Fruit fly (Drosophila melanogaster) whole organism, embryonic: ENCODE results near the gene anchor.

Source experiments
- ATbp ChIP-seq: fragments of 200-800 bp; sonication (Bioruptor generic); optimal IDR thresholded peaks from 2 replicates; lab custom pipeline; 2017; ENCODE audit warnings: missing biosample characterization, mild to moderate bottlenecking, missing genetic modification characterization, missing genetic modification reagents
- B-H2 ChIP-seq: fragments of 200-800 bp; sonication (Bioruptor generic); optimal IDR thresholded peaks from 2 replicates; lab custom pipeline; 2018; ENCODE audit warnings: missing biosample characterization, mild to moderate bottlenecking, missing genetic modification characterization
- CG1024 ChIP-seq: fragments of 200-800 bp; sonication (Bioruptor generic); IDR thresholded peaks from 2 replicates; pipeline ENCODE4 v1.3.6; 2022; ENCODE audit warnings: missing biosample characterization, missing genetic modification characterization
- CG10366 ChIP-seq: fragments of 200-800 bp; sonication (Bioruptor generic); IDR thresholded peaks from 2 replicates; pipeline ENCODE4 v1.3.6; 2022; ENCODE audit warnings: missing biosample characterization, missing genetic modification characterization
- CG14441 ChIP-seq: fragments of 200-800 bp; sonication (Bioruptor generic); IDR thresholded peaks from 2 replicates; pipeline ENCODE4 v1.3.6; 2022; ENCODE audit warnings: missing biosample characterization, missing genetic modification characterization
- CG15011 ChIP-seq: fragments of 200-800 bp; sonication (Bioruptor generic); optimal IDR thresholded peaks from 3 replicates; lab custom pipeline; 2018; ENCODE audit warnings: missing biosample characterization, mild to moderate bottlenecking, missing genetic modification characterization
- CG1603 ChIP-seq: fragments of 200-800 bp; sonication (Bioruptor generic); optimal IDR thresholded peaks from 2 replicates; lab custom pipeline; 2019; ENCODE audit warnings: missing biosample characterization, mild to moderate bottlenecking, missing genetic modification characterization, moderate library complexity
- CG17186 ChIP-seq: fragments of 200-800 bp; sonication (Bioruptor generic); optimal IDR thresholded peaks from 3 replicates; lab custom pipeline; 2017; ENCODE audit warnings: missing biosample characterization, missing genetic modification reagents, missing genetic modification characterization
- CG17385 ChIP-seq: fragments of 200-800 bp; sonication (Bioruptor generic); optimal IDR thresholded peaks from 3 replicates; lab custom pipeline; 2018; ENCODE audit warnings: missing biosample characterization, mild to moderate bottlenecking, missing genetic modification characterization
- CG18262 ChIP-seq: fragments of 200-800 bp; optimal IDR thresholded peaks from 3 replicates; lab custom pipeline; 2019; ENCODE audit warnings: missing biosample characterization, mild to moderate bottlenecking, missing genetic modification characterization, moderate library complexity
- CG1832 ChIP-seq: fragments of 200-800 bp; sonication (Bioruptor generic); optimal IDR thresholded peaks from 2 replicates; lab custom pipeline; 2017; ENCODE audit warnings: missing biosample characterization, mild to moderate bottlenecking, missing genetic modification characterization, inconsistent platforms
- CG30403 ChIP-seq: fragments of 200-800 bp; sonication (Bioruptor generic); optimal IDR thresholded peaks from 3 replicates; lab custom pipeline; 2016; ENCODE audit warnings: missing biosample characterization, missing genetic modification characterization
- CG31365 ChIP-seq: fragments of 200-800 bp; sonication (Bioruptor generic); optimal IDR thresholded peaks from 2 replicates; lab custom pipeline; 2018; ENCODE audit warnings: missing biosample characterization, mild to moderate bottlenecking, missing genetic modification characterization
- CG31388 ChIP-seq: fragments of 200-800 bp; sonication (Bioruptor generic); optimal IDR thresholded peaks from 2 replicates; lab custom pipeline; 2016; ENCODE audit warnings: missing biosample characterization, missing genetic modification characterization
- CG4360 ChIP-seq: fragments of 200-800 bp; sonication (Bioruptor generic); IDR thresholded peaks from 2 replicates; pipeline ENCODE4 v1.3.6; 2022; ENCODE audit warnings: missing biosample characterization, missing genetic modification characterization
- CG4820 ChIP-seq: fragments of 200-800 bp; sonication (Bioruptor generic); optimal IDR thresholded peaks from 3 replicates; lab custom pipeline; 2016; ENCODE audit warnings: missing biosample characterization, missing genetic modification characterization
- CG6175 ChIP-seq: fragments of 200-800 bp; sonication (Bioruptor generic); IDR thresholded peaks from 3 replicates; pipeline ENCODE4 v1.3.6; 2022; ENCODE audit warnings: missing biosample characterization, missing genetic modification characterization
- D19B ChIP-seq: fragments of 200-800 bp; sonication (Bioruptor generic); optimal IDR thresholded peaks from 2 replicates; lab custom pipeline; 2017; ENCODE audit warnings: missing biosample characterization, mild to moderate bottlenecking, missing genetic modification characterization
- Dip3 ChIP-seq: fragments of 200-800 bp; sonication (Bioruptor generic); optimal IDR thresholded peaks from 3 replicates; lab custom pipeline; 2016; ENCODE audit warnings: missing biosample characterization, missing genetic modification characterization
- Drgx ChIP-seq: fragments of 200-800 bp; sonication (Bioruptor generic); IDR thresholded peaks from 2 replicates; pipeline ENCODE4 v1.3.6; 2022; ENCODE audit warnings: missing biosample characterization, missing genetic modification characterization
- Gsc ChIP-seq: fragments of 200-800 bp; sonication (Bioruptor generic); IDR thresholded peaks from 2 replicates; pipeline ENCODE4 v1.3.6; 2022; ENCODE audit warnings: missing biosample characterization, missing genetic modification characterization
- Hey ChIP-seq: fragments of 200-800 bp; sonication (Bioruptor generic); optimal IDR thresholded peaks from 3 replicates; lab custom pipeline; 2018; ENCODE audit warnings: missing biosample characterization, mild to moderate bottlenecking, missing genetic modification characterization
- Mad ChIP-seq: fragments of 200-800 bp; sonication (Bioruptor generic); optimal IDR thresholded peaks from 2 replicates; lab custom pipeline; 2016; ENCODE audit warnings: missing biosample characterization, missing genetic modification characterization
- Mes4 ChIP-seq: fragments of 200-800 bp; sonication (Bioruptor generic); optimal IDR thresholded peaks from 2 replicates; lab custom pipeline; 2016; ENCODE audit warnings: missing biosample characterization, missing genetic modification characterization
- Nf-YB ChIP-seq: fragments of 200-800 bp; sonication (Bioruptor generic); optimal IDR thresholded peaks from 3 replicates; lab custom pipeline; 2019; ENCODE audit warnings: missing biosample characterization, mild to moderate bottlenecking, missing genetic modification characterization, moderate library complexity
- Nf-YC ChIP-seq: fragments of 200-800 bp; optimal IDR thresholded peaks from 3 replicates; lab custom pipeline; 2019; ENCODE audit warnings: missing biosample characterization, mild to moderate bottlenecking, missing genetic modification characterization, moderate library complexity
- Oli ChIP-seq: fragments of 200-800 bp; sonication (Bioruptor generic); optimal IDR thresholded peaks from 2 replicates; lab custom pipeline; 2018; ENCODE audit warnings: missing biosample characterization, mild to moderate bottlenecking, missing genetic modification characterization, moderate library complexity
- Ravus ChIP-seq: fragments of 200-800 bp; sonication (Bioruptor generic); IDR thresholded peaks from 2 replicates; pipeline ENCODE4 v1.3.6; 2022; ENCODE audit warnings: missing biosample characterization, missing genetic modification characterization
- Six4 ChIP-seq: fragments of 200-800 bp; sonication (Bioruptor generic); optimal IDR thresholded peaks from 2 replicates; lab custom pipeline; 2016; ENCODE audit warnings: missing biosample characterization, missing genetic modification characterization
- Spps ChIP-seq: fragments of 200-800 bp; sonication (Bioruptor generic); optimal IDR thresholded peaks from 2 replicates; lab custom pipeline; 2018; ENCODE audit warnings: missing biosample characterization, mild to moderate bottlenecking, missing genetic modification characterization
- Stat92E ChIP-seq, 3 experiments: fragments of >200 bp in 2 of 3; fragments of 200-800 bp in 1 of 3; sonication (Bioruptor generic) in 1 of 3; optimal IDR thresholded peaks; 2 replicates each; lab custom pipeline; 2017 to 2019; ENCODE audit warnings: missing biosample characterization in 3 of 3, missing genetic modification characterization in 3 of 3, mild to moderate bottlenecking in 1 of 3, moderate library complexity in 1 of 3
- Trl ChIP-seq, 3 experiments: fragments of >200 bp in 2 of 3; fragments of 200-800 bp in 1 of 3; sonication (Bioruptor generic) in 1 of 3; optimal IDR thresholded peaks; 2 replicates in 1 of 3; 3 replicates in 2 of 3; lab custom pipeline; 2016 to 2017; ENCODE audit warnings: missing biosample characterization in 1 of 3, missing genetic modification characterization in 1 of 3
- abd-A ChIP-seq: fragments of 200-800 bp; sonication (Bioruptor generic); optimal IDR thresholded peaks from 3 replicates; lab custom pipeline; 2019; ENCODE audit warnings: missing biosample characterization, mild to moderate bottlenecking, missing genetic modification characterization, moderate library complexity
- bigmax ChIP-seq: fragments of 200-800 bp; sonication (Bioruptor generic); optimal IDR thresholded peaks from 2 replicates; lab custom pipeline; 2018; ENCODE audit warnings: missing biosample characterization, mild to moderate bottlenecking, missing genetic modification characterization
- cad ChIP-seq: fragments of >200 bp; optimal IDR thresholded peaks from 2 replicates; lab custom pipeline; 2017; ENCODE audit warnings: missing biosample characterization, missing genetic modification characterization
- eve ChIP-seq, 2 experiments: fragments of >200 bp; optimal IDR thresholded peaks; 2 replicates each; lab custom pipeline; 2017; ENCODE audit warnings: missing biosample characterization in 2 of 2, missing genetic modification characterization in 2 of 2
- fd96Cb ChIP-seq: fragments of 200-800 bp; sonication (Bioruptor generic); optimal IDR thresholded peaks from 2 replicates; lab custom pipeline; 2018; ENCODE audit warnings: missing biosample characterization, mild to moderate bottlenecking, missing genetic modification characterization, moderate library complexity
- fru ChIP-seq: fragments of >200 bp; optimal IDR thresholded peaks from 2 replicates; lab custom pipeline; 2017
- h ChIP-seq: fragments of >200 bp; optimal IDR thresholded peaks from 2 replicates; lab custom pipeline; 2017
- hth ChIP-seq: fragments of >200 bp; optimal IDR thresholded peaks from 2 replicates; lab custom pipeline; 2017; ENCODE audit warnings: inconsistent platforms
- lola ChIP-seq, 3 experiments: fragments of >200 bp in 2 of 3; fragments of 200-800 bp in 1 of 3; sonication (Bioruptor generic) in 1 of 3; optimal IDR thresholded peaks; 2 replicates each; lab custom pipeline; 2017 to 2019; ENCODE audit warnings: missing biosample characterization in 3 of 3, missing genetic modification characterization in 3 of 3, mild to moderate bottlenecking in 1 of 3, moderate library complexity in 1 of 3
- luna ChIP-seq: fragments of 200-800 bp; sonication (Bioruptor generic); optimal IDR thresholded peaks from 2 replicates; lab custom pipeline; 2016; ENCODE audit warnings: missing biosample characterization, missing genetic modification characterization
- nmo ChIP-seq: fragments of 200-800 bp; sonication (Bioruptor generic); optimal IDR thresholded peaks from 2 replicates; lab custom pipeline; 2018; ENCODE audit warnings: missing biosample characterization, mild to moderate bottlenecking, missing genetic modification characterization, moderate library complexity
- oc ChIP-seq: fragments of 200-800 bp; sonication (Bioruptor generic); optimal IDR thresholded peaks from 2 replicates; lab custom pipeline; 2018; ENCODE audit warnings: missing biosample characterization, mild to moderate bottlenecking, missing genetic modification characterization, moderate library complexity
- pb ChIP-seq: fragments of 200-800 bp; sonication (Bioruptor generic); optimal IDR thresholded peaks from 3 replicates; lab custom pipeline; 2016; ENCODE audit warnings: missing biosample characterization, missing genetic modification characterization
- slou ChIP-seq: fragments of 200-800 bp; sonication (Bioruptor generic); optimal IDR thresholded peaks from 3 replicates; lab custom pipeline; 2016; ENCODE audit warnings: missing biosample characterization, missing genetic modification characterization
- sr ChIP-seq: fragments of 200-800 bp; sonication (Bioruptor generic); IDR thresholded peaks from 3 replicates; pipeline ENCODE4 v1.3.6; 2022; ENCODE audit warnings: missing biosample characterization, missing genetic modification characterization
- unpg ChIP-seq: fragments of 200-800 bp; sonication (Bioruptor generic); optimal IDR thresholded peaks from 3 replicates; lab custom pipeline; 2018; ENCODE audit warnings: missing biosample characterization, mild to moderate bottlenecking, missing genetic modification characterization, moderate library complexity
- yki ChIP-seq: fragments of >200 bp; optimal IDR thresholded peaks from 3 replicates; lab custom pipeline; 2018
- zen2 ChIP-seq: fragments of 200-800 bp; sonication (Bioruptor generic); IDR thresholded peaks from 3 replicates; pipeline ENCODE4 v1.3.6; 2022; ENCODE audit warnings: missing biosample characterization, missing genetic modification characterization; ENCODE audit not compliant: partially characterized antibody

The anchor gene

DNA sequence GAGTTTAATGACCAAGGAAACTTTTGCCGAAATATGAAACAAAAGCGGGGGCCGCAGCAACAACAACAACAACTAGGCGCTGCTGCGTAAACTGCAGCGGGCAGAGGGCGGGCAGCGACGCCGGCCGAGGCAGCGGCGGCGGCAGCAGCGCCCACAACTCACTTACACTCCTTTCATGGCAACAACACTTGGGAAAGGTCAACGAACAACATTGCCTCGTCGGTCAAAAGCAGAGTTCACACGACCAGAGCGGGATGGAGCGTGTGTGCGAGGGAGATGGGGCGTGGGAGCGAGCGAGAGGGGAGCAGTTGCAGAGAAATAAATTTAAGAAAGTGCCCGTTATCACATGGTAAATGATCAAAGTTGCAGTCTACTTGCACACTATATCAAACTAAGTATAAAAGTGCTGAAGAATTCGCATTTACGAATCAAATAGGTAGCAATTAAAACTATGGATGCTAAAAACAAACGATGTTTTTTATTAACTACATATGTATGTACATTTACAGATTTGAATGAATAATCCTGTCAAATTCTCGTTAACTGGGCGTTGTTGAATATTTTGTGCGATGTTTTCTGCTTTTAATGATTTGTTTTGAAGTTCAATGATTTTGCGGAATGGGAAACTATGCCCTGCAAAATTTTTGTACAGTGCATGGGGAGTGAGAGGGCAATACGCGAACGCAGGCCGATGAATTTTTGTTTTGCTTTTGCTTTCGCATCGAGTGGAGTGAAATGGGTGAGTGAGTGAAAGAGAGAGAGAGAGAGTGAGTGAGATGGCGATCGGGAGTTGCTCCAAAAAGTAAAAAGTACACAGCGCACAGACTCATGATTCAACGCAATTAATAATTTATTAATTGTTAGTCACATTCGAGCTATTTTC, 13.2 kb upstream of the anchor start:
- TF ChIP-seq Spps (tag; lab: Kevin White, UChicago) (no peak), Mad (no peak), pb (no peak), fd96Cb (peak; percentile 35), Gsc (GFP tag; lab: Robert Waterston, UW) (no peak), CG6175 (GFP tag; lab: Robert Waterston, UW) (no peak), Dip3 (no peak), CG4820 (GFP tag; lab: Kevin White, UChicago) (peak; percentile 31), eve (GFP tag; optimal IDR thresholded peaks at IDR 0.05; lab: Kevin White, UChicago) (peak in 1 of 2 experiments; percentile 32), fru (no peak), Nf-YB (no peak), ATbp (GFP tag; lab: Kevin White, UChicago) (no peak), CG31365 (tag; lab: Kevin White, UChicago) (no peak), h (lab: Kevin White, UChicago) (no peak), CG10366 (GFP tag; lab: Robert Waterston, UW) (no peak), Ravus (no peak), abd-A (tag; lab: Kevin White, UChicago) (no peak), luna (GFP tag; lab: Kevin White, UChicago) (no peak), B-H2 (no peak), Hey (tag; lab: Kevin White, UChicago) (no peak), Nf-YC (tag; lab: Kevin White, UChicago) (no peak), CG1603 (no peak), CG30403 (GFP tag; lab: Kevin White, UChicago) (peak; percentile 13), sr (GFP tag; lab: Robert Waterston, UW) (no peak), CG1832 (peak; percentile 61), CG1024 (GFP tag; lab: Robert Waterston, UW) (no peak), slou (no peak), Six4 (GFP tag; lab: Kevin White, UChicago) (no peak), Oli (tag; lab: Kevin White, UChicago) (no peak), hth (no peak), Stat92E (GFP tag; optimal IDR thresholded peaks at IDR 0.05; lab: Kevin White, UChicago) (no peak), oc (tag; lab: Kevin White, UChicago) (no peak), CG17186 (no peak), zen2 (GFP tag; lab: Robert Waterston, UW) (no peak), bigmax (no peak), Drgx (GFP tag; lab: Robert Waterston, UW) (0 out of 2 replicates have a peak, but pooled peaks have one; percentile 29), Mes4 (GFP tag; lab: Kevin White, UChicago) (no peak), nmo (GFP tag; lab: Kevin White, UChicago) (peak; percentile 24), cad (no peak), CG17385 (no peak), lola (GFP tag; optimal IDR thresholded peaks at IDR 0.05; lab: Kevin White, UChicago) (peak in 1 of 3 experiments; percentile 3), CG31388 (GFP tag; lab: Kevin White, UChicago) (no peak), CG14441 (GFP tag; lab: Robert Waterston, UW) (no peak), yki (lab: Kevin White, UChicago) (no peak), unpg (GFP tag; lab: Kevin White, UChicago) (no peak), Trl (optimal IDR thresholded peaks at IDR 0.05; lab: Kevin White, UChicago) (peak in 1 of 2 experiments; percentile 9), Trl (GFP tag; optimal IDR thresholded peaks at IDR 0.05; lab: Kevin White, UChicago) (no peak), D19B (no peak), CG15011 (GFP tag; lab: Kevin White, UChicago) (no peak), CG18262 (tag; lab: Kevin White, UChicago) (peak; percentile 30), CG4360 (GFP tag; lab: Robert Waterston, UW) (peak; percentile 55; the same call in 1 of the 2 replicates)
